Worm (Caenorhabditis elegans): ENCODE results near the gene AH6.17.
A peak's percentile ranks its signal among the peaks of the same experiment; 100 is the strongest.

AH6.17 gene

ce11 chrII:9481427-9481826 is 41.5 kb upstream of the AH6.17 start:
- TF ChIP-seq mdl-1 (tag; optimal IDR thresholded peaks at IDR 0.05) (peak in 1 of 2 experiments; percentile 14), nhr-77 (tag; optimal IDR thresholded peaks at IDR 0.05) (peak; percentile 66), nhr-47 (tag; optimal IDR thresholded peaks at IDR 0.05) (no peak), tbx-2 (tag; optimal IDR thresholded peaks at IDR 0.05) (peak; percentile 75), mef-2 (tag; optimal IDR thresholded peaks at IDR 0.05) (no peak), nhr-20 (tag; optimal IDR thresholded peaks at IDR 0.05) (peak; percentile 42), aly-2 (tag; optimal IDR thresholded peaks at IDR 0.05) (no peak), nhr-19 (GFP tag; conservative IDR thresholded peaks at IDR 0.05) (peak; percentile 28; the same call in 1 of the 2 replicates), nhr-71 (tag; optimal IDR thresholded peaks at IDR 0.05) (peak; percentile 72), ceh-8 (GFP tag; optimal IDR thresholded peaks at IDR 0.05) (no peak), lin-14 (GFP tag; optimal IDR thresholded peaks at IDR 0.05) (peak; percentile 60), egl-27 (tag; optimal IDR thresholded peaks at IDR 0.05) (peak in 1 of 2 experiments; percentile 30), unc-62 (GFP tag; optimal IDR thresholded peaks at IDR 0.05) (no peak), lsy-2 (tag; optimal IDR thresholded peaks at IDR 0.05) (peak in 1 of 2 experiments; percentile 40), efl-1 (optimal IDR thresholded peaks at IDR 0.05) (peak in 1 of 2 experiments; percentile 18), efl-1 (GFP tag; optimal IDR thresholded peaks at IDR 0.05 in 1 of 2) (no peak), aha-1 (tag; optimal IDR thresholded peaks at IDR 0.05) (no peak), ztf-4 (tag; optimal IDR thresholded peaks at IDR 0.05) (no peak), dpl-1 (GFP tag; optimal IDR thresholded peaks at IDR 0.05) (peak in 1 of 3 experiments; percentile 2), nhr-28 (tag; optimal IDR thresholded peaks at IDR 0.05) (no peak)

DNA sequence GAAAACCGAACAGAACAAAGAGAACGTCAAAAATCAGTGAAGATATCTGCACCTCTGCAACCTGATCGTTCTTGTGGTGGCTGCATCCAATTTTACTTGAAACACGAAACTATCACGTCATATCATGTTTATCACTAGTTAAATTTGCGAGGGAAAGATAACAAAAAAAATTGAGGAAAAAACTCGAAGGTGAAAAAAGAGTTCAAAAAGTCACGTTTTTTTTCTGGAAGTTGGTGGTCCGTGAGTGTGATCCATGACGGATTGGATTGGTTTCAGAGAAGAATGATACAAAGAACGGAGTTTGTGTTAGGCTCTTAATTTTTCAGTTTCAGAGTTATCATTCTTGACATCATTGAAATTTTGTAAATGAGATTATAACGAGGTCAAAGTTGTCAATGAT is 40.4 kb upstream of the AH6.17 start:
- TF ChIP-seq ceh-8 (GFP tag; optimal IDR thresholded peaks at IDR 0.05) (no peak), ets-5 (GFP tag; IDR thresholded peaks at IDR 0.05) (no peak), hpl-2 (GFP tag; optimal IDR thresholded peaks at IDR 0.05) (no peak), fos-1 (tag; optimal IDR thresholded peaks at IDR 0.05) (no peak), nhr-28 (tag; optimal IDR thresholded peaks at IDR 0.05) (no peak), nhr-237 (tag; optimal IDR thresholded peaks at IDR 0.05) (no peak), pag-3 (tag; optimal IDR thresholded peaks at IDR 0.05; ENCODE audit: borderline replicate concordance, insufficient read depth) (no peak)

- TF ChIP-seq efl-1 (optimal IDR thresholded peaks at IDR 0.05) (no peak), efl-1 (GFP tag; optimal IDR thresholded peaks at IDR 0.05 in 1 of 2) (peak in 1 of 2 experiments; percentile 33), swsn-7 (tag; optimal IDR thresholded peaks at IDR 0.05) (no peak), elt-2 (tag; optimal IDR thresholded peaks at IDR 0.05) (peak; percentile 41)
Observed at ce11 chrII:9483342-9483741, 39.6 kb upstream of the AH6.17 start.

- TF ChIP-seq snu-23 (GFP tag; optimal IDR thresholded peaks at IDR 0.05), result no peak
- TF ChIP-seq ztf-4 (tag; optimal IDR thresholded peaks at IDR 0.05), result no peak
- no peak for TF ChIP-seq sup-37 (GFP tag; optimal IDR thresholded peaks at IDR 0.05)
- no peak for TF ChIP-seq elt-2 (tag; optimal IDR thresholded peaks at IDR 0.05)
- no peak for TF ChIP-seq sox-4 (tag; optimal IDR thresholded peaks at IDR 0.05)
- peak; percentile 59 for TF ChIP-seq lin-14 (GFP tag; optimal IDR thresholded peaks at IDR 0.05)
- no peak for TF ChIP-seq nhr-28 (tag; optimal IDR thresholded peaks at IDR 0.05)
- TF ChIP-seq nhr-71 (tag; optimal IDR thresholded peaks at IDR 0.05), result peak; percentile 12
- TF ChIP-seq tbx-2 (tag; optimal IDR thresholded peaks at IDR 0.05), result peak; percentile 22
- TF ChIP-seq blmp-1 (tag; optimal IDR thresholded peaks at IDR 0.05), result peak; percentile 45
- TF ChIP-seq elt-3 (tag; optimal IDR thresholded peaks at IDR 0.05), result no peak
- TF ChIP-seq nhr-76 (tag; optimal IDR thresholded peaks at IDR 0.05), result no peak
- TF ChIP-seq pag-3 (tag; optimal IDR thresholded peaks at IDR 0.05; ENCODE audit: borderline replicate concordance, insufficient read depth), result no peak
- TF ChIP-seq egl-27 (tag; optimal IDR thresholded peaks at IDR 0.05), result no peak
- TF ChIP-seq nhr-85 (tag), result no peak
- no peak for TF ChIP-seq nhr-237 (tag; optimal IDR thresholded peaks at IDR 0.05)
- no peak for TF ChIP-seq fkh-10 (GFP tag; optimal IDR thresholded peaks at IDR 0.05)
Observed at ce11 chrII:9485081-9485730, 37.8 kb upstream of the AH6.17 start.

All from whole organism, L1 larva.